Worm (Caenorhabditis elegans) whole organism, L4 larva: ENCODE results near the gene F32D8.1.

ENCODE experiments used
- T20F7.1 ChIP-seq: fragments of 200-800 bp; sonication (Bioruptor generic); optimal IDR thresholded peaks from 2 replicates; lab custom pipeline; 2018; ENCODE audit warnings: mild to moderate bottlenecking, missing genetic modification characterization, missing compliant biosample characterization
- ctbp-1 ChIP-seq: fragments of 200-800 bp; sonication (Bioruptor generic); IDR thresholded peaks from 2 replicates; pipeline ENCODE4 v1.3.6; 2022; ENCODE audit warnings: missing genetic modification reagents, missing genetic modification characterization, missing compliant biosample characterization
- hif-1 ChIP-seq, 2 experiments: sonication (generic microtip); optimal IDR thresholded peaks; 2 replicates each; lab custom pipeline; 2016 to 2017; ENCODE audit warnings: missing compliant biosample characterization in 2 of 2, missing genetic modification characterization in 2 of 2, missing genetic modification reagents in 2 of 2, missing genotype in 2 of 2, mild to moderate bottlenecking in 1 of 2
- lim-7 ChIP-seq: fragments of 200-800 bp; sonication (Bioruptor generic); IDR thresholded peaks from 2 replicates; pipeline ENCODE4 v1.3.6; 2022; ENCODE audit warnings: missing genetic modification characterization, missing compliant biosample characterization
- lin-13 ChIP-seq: fragments of 150-350 bp; optimal IDR thresholded peaks from 2 replicates; lab custom pipeline; 2014; ENCODE audit warnings: missing biosample characterization, missing genetic modification reagents, missing genetic modification characterization
- lsy-2 ChIP-seq, 2 experiments: fragments of 150-350 bp in 1 of 2; sonication (generic microtip) in 1 of 2; optimal IDR thresholded peaks; 2 replicates each; lab custom pipeline; 2014 to 2017; ENCODE audit warnings: missing biosample characterization in 2 of 2, missing genetic modification characterization in 2 of 2
- unc-62 ChIP-seq, 3 experiments: fragments of 150-350 bp in 1 of 3; sonication (generic microtip); optimal IDR thresholded peaks in 2 of 3; peaks in 1 of 3; 1 replicate in 1 of 3; 2 replicates in 2 of 3; lab custom pipeline; 2014 to 2017; ENCODE audit warnings: missing biosample characterization in 3 of 3, missing genetic modification characterization in 3 of 3, missing genetic modification reagents in 3 of 3, missing genotype in 1 of 3

- TF ChIP-seq lsy-2 (tag; optimal IDR thresholded peaks at IDR 0.05; lab: Kevin White, UChicago) (peak in 1 of 2 experiments; percentile 51), lim-7 (GFP tag; lab: Robert Waterston, UW) (no peak), T20F7.1 (GFP tag; lab: Kevin White, UChicago) (no peak), unc-62 (GFP tag; optimal IDR thresholded peaks at IDR 0.05 in 1 of 2; lab: Kevin White, UChicago) (peak in 1 of 2 experiments; percentile 14), unc-62 (tag; optimal IDR thresholded peaks at IDR 0.05; lab: Kevin White, UChicago) (no peak), hif-1 (tag; optimal IDR thresholded peaks at IDR 0.05; lab: Kevin White, UChicago) (peak in 1 of 2 experiments; percentile 85), lin-13 (GFP tag; lab: Kevin White, UChicago) (no peak), ctbp-1 (GFP tag; lab: Robert Waterston, UW) (no peak)
Measured at ce11 chrV:10876512-10876911, 4.1 kb upstream of the F32D8.1 start.
